Worm (Caenorhabditis elegans): ENCODE results near the gene gldi-9.

The gldi-9 gene

DNA sequence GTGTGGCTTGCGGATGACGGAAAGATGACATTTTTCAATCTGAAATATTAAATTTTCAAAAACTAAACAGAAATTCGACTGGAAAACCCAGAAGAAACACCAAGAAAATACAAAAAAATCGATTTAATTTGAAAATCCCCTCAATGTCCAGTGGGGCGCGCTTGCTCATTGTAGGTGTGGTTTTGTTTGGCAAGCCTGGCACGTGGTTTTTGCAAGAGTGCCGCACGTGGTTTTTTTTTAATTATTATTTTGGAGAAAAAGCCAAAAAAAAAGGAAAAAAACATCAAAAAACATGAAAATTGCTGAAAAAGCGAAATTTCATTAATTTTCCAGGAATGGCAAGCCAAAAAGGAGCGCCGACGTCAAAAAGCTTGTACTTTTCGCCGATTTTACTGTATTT, 12.5 kb upstream of the gldi-9 start, which contains the start of gene swsn-3 (continued):
- TF ChIP-seq F10E7.11 (tag; optimal IDR thresholded peaks at IDR 0.05) = no peak
- TF ChIP-seq let-526 (GFP tag; IDR thresholded peaks at IDR 0.05) = 0 out of 2 replicates have a peak, but pooled peaks have one; percentile 15
- TF ChIP-seq bed-2 (GFP tag; IDR thresholded peaks at IDR 0.05) = no peak
- peak; percentile 72 for TF ChIP-seq B0019.2 (GFP tag; conservative IDR thresholded peaks at IDR 0.05)
- TF ChIP-seq hlh-26 (GFP tag; conservative IDR thresholded peaks at IDR 0.05) = no peak
- peak; percentile 32 for TF ChIP-seq mxl-1 (tag; optimal IDR thresholded peaks at IDR 0.05)

DNA sequence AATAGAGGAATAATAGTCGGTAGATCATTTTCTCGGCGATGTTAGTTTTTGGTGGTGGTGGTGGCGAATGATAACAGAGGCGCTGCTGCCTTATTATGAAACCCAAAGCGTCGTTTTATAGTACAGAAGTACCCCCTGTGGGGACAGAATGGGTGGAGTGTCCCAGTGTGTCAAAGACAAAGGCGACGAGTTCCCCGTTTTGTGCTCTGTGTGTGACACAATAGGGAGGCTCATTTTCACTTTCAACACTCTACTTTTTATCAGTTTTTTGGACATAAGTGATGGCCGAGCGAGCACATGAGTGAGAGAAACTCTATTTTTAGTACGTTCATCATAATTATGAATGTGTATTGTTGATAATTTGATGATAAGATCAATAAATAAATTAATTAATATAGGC, 4.6 kb upstream of the gldi-9 start, which contains the start of gene pho-9:
pho-9 (minus strand) TSS at position 91 of the 400 bp plus-strand sequence.
- 0 out of 2 replicates have a peak, but pooled peaks have one; percentile 44 for TF ChIP-seq B0336.3 (GFP tag; IDR thresholded peaks at IDR 0.05)
- TF ChIP-seq atf-7 (tag; optimal IDR thresholded peaks at IDR 0.05) = no peak
- TF ChIP-seq let-607 (tag; optimal IDR thresholded peaks at IDR 0.05) = peak in 1 of 2 experiments; percentile 4
- TF ChIP-seq hlh-26 (GFP tag; conservative IDR thresholded peaks at IDR 0.05) = no peak
- no peak for TF ChIP-seq nhr-27 (tag; optimal IDR thresholded peaks at IDR 0.05)
- no peak for TF ChIP-seq nfya-2 (GFP tag; IDR thresholded peaks at IDR 0.05)
- TF ChIP-seq ztf-3 (GFP tag; optimal IDR thresholded peaks at IDR 0.05) = no peak
- no peak for TF ChIP-seq Y67H2A.10 (GFP tag; conservative IDR thresholded peaks at IDR 0.05)
- no peak for TF ChIP-seq T07F8.4 (tag; optimal IDR thresholded peaks at IDR 0.05)
- no peak for TF ChIP-seq aptf-2 (GFP tag; conservative IDR thresholded peaks at IDR 0.05)
- TF ChIP-seq madf-8 (GFP tag; conservative IDR thresholded peaks at IDR 0.05) = no peak
- peak; percentile 39 for TF ChIP-seq attf-5 (GFP tag; optimal IDR thresholded peaks at IDR 0.05)
- TF ChIP-seq sptf-2 (GFP tag; optimal IDR thresholded peaks at IDR 0.05) = no peak
- TF ChIP-seq F39B2.1 (GFP tag; IDR thresholded peaks at IDR 0.05) = no peak
- no peak for TF ChIP-seq lin-54 (GFP tag; optimal IDR thresholded peaks at IDR 0.05)
- no peak for TF ChIP-seq rec-8 (tag; optimal IDR thresholded peaks at IDR 0.05)
- TF ChIP-seq ceh-91 (GFP tag; IDR thresholded peaks at IDR 0.05) = no peak
- no peak for TF ChIP-seq ceh-79 (tag; optimal IDR thresholded peaks at IDR 0.05)
- no peak for TF ChIP-seq attf-6 (GFP tag; IDR thresholded peaks at IDR 0.05)
- no peak for TF ChIP-seq ztf-18 (tag; optimal IDR thresholded peaks at IDR 0.05)
- no peak for TF ChIP-seq F57C9.4 (tag; optimal IDR thresholded peaks at IDR 0.05)
- no peak for TF ChIP-seq madf-10 (tag; optimal IDR thresholded peaks at IDR 0.05)
- TF ChIP-seq K11D2.4 (GFP tag; IDR thresholded peaks at IDR 0.05) = no peak
- no peak for TF ChIP-seq unc-130 (GFP tag; optimal IDR thresholded peaks at IDR 0.05)
- no peak for TF ChIP-seq snpc-1.1 (tag; optimal IDR thresholded peaks at IDR 0.05; ENCODE audit: insufficient read depth)
- no peak for TF ChIP-seq tbp1 (GFP tag; optimal IDR thresholded peaks at IDR 0.05)
- TF ChIP-seq Y56A3A.18 (GFP tag; IDR thresholded peaks at IDR 0.05) = no peak
- TF ChIP-seq nhr-179 (tag; optimal IDR thresholded peaks at IDR 0.05) = no peak
- no peak for TF ChIP-seq C06A6.2 (GFP tag; conservative IDR thresholded peaks at IDR 0.05)
- no peak for TF ChIP-seq die-1 (tag; optimal IDR thresholded peaks at IDR 0.05)
- TF ChIP-seq tbx-9 (tag; optimal IDR thresholded peaks at IDR 0.05; ENCODE audit: borderline replicate concordance) = no peak
- peak; percentile 88; the same call in 1 of the 2 replicates for TF ChIP-seq cebp-1 (GFP tag; IDR thresholded peaks at IDR 0.05)
- peak; percentile 88 for TF ChIP-seq cebp-1 (tag; optimal IDR thresholded peaks at IDR 0.05)
- no peak for TF ChIP-seq ama-1 (optimal IDR thresholded peaks at IDR 0.05)
- no peak for TF ChIP-seq ama-1 (GFP tag; optimal IDR thresholded peaks at IDR 0.05)
- TF ChIP-seq ZK185.1 (tag; optimal IDR thresholded peaks at IDR 0.05; ENCODE audit: poor library complexity, severe bottlenecking) = no peak
- no peak for TF ChIP-seq F33H1.4 (GFP tag; IDR thresholded peaks at IDR 0.05)
- no peak for TF ChIP-seq Y95B8A.8 (GFP tag; IDR thresholded peaks at IDR 0.05)
- TF ChIP-seq cebp-2 (GFP tag; IDR thresholded peaks at IDR 0.05) = no peak
- no peak for TF ChIP-seq attf-3 (GFP tag; conservative IDR thresholded peaks at IDR 0.05)
- TF ChIP-seq him-1 (tag; optimal IDR thresholded peaks at IDR 0.05) = no peak
- TF ChIP-seq dox-1 (GFP tag; IDR thresholded peaks at IDR 0.05) = peak; percentile 66
- TF ChIP-seq unc-62 (GFP tag; optimal IDR thresholded peaks at IDR 0.05) = peak; percentile 4

Data from whole organism, young adult.